Fruit fly (Drosophila melanogaster) whole organism, embryonic: ENCODE measurements around the gene Cpr62Ba.

Experiments used
- Bteb2 ChIP-seq: fragments of 200-800 bp; sonication (Bioruptor generic); optimal IDR thresholded peaks from 2 replicates; lab custom pipeline; 2016; ENCODE audit warnings: missing biosample characterization, missing genetic modification characterization
- CG10147 ChIP-seq: fragments of 200-800 bp; sonication (Bioruptor generic); optimal IDR thresholded peaks from 2 replicates; lab custom pipeline; 2019; ENCODE audit warnings: missing biosample characterization, mild to moderate bottlenecking, missing genetic modification characterization, moderate library complexity
- CG11560 ChIP-seq: fragments of 200-800 bp; sonication (Bioruptor generic); IDR thresholded peaks from 3 replicates; pipeline ENCODE4 v1.3.6; 2022; ENCODE audit warnings: missing biosample characterization, missing genetic modification characterization
- CG12659 ChIP-seq: fragments of 200-800 bp; sonication (Bioruptor generic); optimal IDR thresholded peaks from 3 replicates; lab custom pipeline; 2017; ENCODE audit warnings: mild to moderate bottlenecking, missing biosample characterization, missing genetic modification reagents, missing genetic modification characterization
- CG13424 ChIP-seq: fragments of 200-800 bp; sonication (Bioruptor generic); optimal IDR thresholded peaks from 2 replicates; lab custom pipeline; 2019; ENCODE audit warnings: missing biosample characterization, mild to moderate bottlenecking, missing genetic modification characterization, moderate library complexity
- CG13894 ChIP-seq: fragments of 200-800 bp; sonication (Bioruptor generic); optimal IDR thresholded peaks from 3 replicates; lab custom pipeline; 2018; ENCODE audit warnings: missing biosample characterization, mild to moderate bottlenecking, missing genetic modification characterization, moderate library complexity
- CG14441 ChIP-seq: fragments of 200-800 bp; sonication (Bioruptor generic); IDR thresholded peaks from 2 replicates; pipeline ENCODE4 v1.3.6; 2022; ENCODE audit warnings: missing biosample characterization, missing genetic modification characterization
- CG1603 ChIP-seq: fragments of 200-800 bp; sonication (Bioruptor generic); optimal IDR thresholded peaks from 2 replicates; lab custom pipeline; 2019; ENCODE audit warnings: missing biosample characterization, mild to moderate bottlenecking, missing genetic modification characterization, moderate library complexity
- CG17186 ChIP-seq: fragments of 200-800 bp; sonication (Bioruptor generic); optimal IDR thresholded peaks from 3 replicates; lab custom pipeline; 2017; ENCODE audit warnings: missing biosample characterization, missing genetic modification reagents, missing genetic modification characterization
- CG17568 ChIP-seq: fragments of 200-800 bp; sonication (Bioruptor generic); optimal IDR thresholded peaks from 2 replicates; lab custom pipeline; 2018; ENCODE audit warnings: missing biosample characterization, mild to moderate bottlenecking, missing genetic modification characterization, moderate library complexity
- CG17829 ChIP-seq: fragments of 200-800 bp; optimal IDR thresholded peaks from 2 replicates; lab custom pipeline; 2019; ENCODE audit warnings: missing biosample characterization, mild to moderate bottlenecking, missing genetic modification characterization, moderate library complexity
- CG18262 ChIP-seq: fragments of 200-800 bp; optimal IDR thresholded peaks from 3 replicates; lab custom pipeline; 2019; ENCODE audit warnings: missing biosample characterization, mild to moderate bottlenecking, missing genetic modification characterization, moderate library complexity
- CG2199 ChIP-seq: fragments of 200-800 bp; sonication (Bioruptor generic); IDR thresholded peaks from 3 replicates; pipeline ENCODE4 v1.3.6; 2022; ENCODE audit warnings: missing biosample characterization, missing genetic modification characterization
- CG31365 ChIP-seq: fragments of 200-800 bp; sonication (Bioruptor generic); optimal IDR thresholded peaks from 2 replicates; lab custom pipeline; 2018; ENCODE audit warnings: missing biosample characterization, mild to moderate bottlenecking, missing genetic modification characterization
- CG33557 ChIP-seq: fragments of 200-800 bp; sonication (Bioruptor generic); optimal IDR thresholded peaks from 2 replicates; lab custom pipeline; 2019; ENCODE audit warnings: missing biosample characterization, mild to moderate bottlenecking, missing genetic modification characterization, moderate library complexity
- CG34224 ChIP-seq: fragments of 200-800 bp; sonication (Bioruptor generic); IDR thresholded peaks from 3 replicates; pipeline ENCODE4 v1.3.6; 2022; ENCODE audit warnings: missing biosample characterization, missing genetic modification characterization; ENCODE audit not compliant: partially characterized antibody
- CG34376 ChIP-seq: fragments of 200-800 bp; sonication (Bioruptor generic); optimal IDR thresholded peaks from 2 replicates; lab custom pipeline; 2018; ENCODE audit warnings: missing biosample characterization, mild to moderate bottlenecking, missing genetic modification characterization
- CG3838 ChIP-seq: fragments of 200-800 bp; sonication (Bioruptor generic); optimal IDR thresholded peaks from 3 replicates; lab custom pipeline; 2016; ENCODE audit warnings: missing biosample characterization, missing genetic modification characterization
- CG3847 ChIP-seq: fragments of 200-800 bp; sonication (Bioruptor generic); IDR thresholded peaks from 2 replicates; pipeline ENCODE4 v1.3.6; 2022; ENCODE audit warnings: missing biosample characterization, missing genetic modification characterization
- CG3995 ChIP-seq: fragments of 200-800 bp; sonication (Bioruptor generic); optimal IDR thresholded peaks from 3 replicates; lab custom pipeline; 2016; ENCODE audit warnings: missing biosample characterization, missing genetic modification characterization
- CG4617 ChIP-seq: fragments of 200-800 bp; sonication (Bioruptor generic); optimal IDR thresholded peaks from 3 replicates; lab custom pipeline; 2016; ENCODE audit warnings: missing biosample characterization, missing genetic modification characterization, borderline replicate concordance
- CG5245 ChIP-seq: fragments of 200-800 bp; sonication (Bioruptor generic); optimal IDR thresholded peaks from 3 replicates; lab custom pipeline; 2016; ENCODE audit warnings: missing biosample characterization, missing genetic modification characterization
- CG8281 ChIP-seq: fragments of 200-800 bp; sonication (Bioruptor generic); optimal IDR thresholded peaks from 2 replicates; lab custom pipeline; 2018; ENCODE audit warnings: missing biosample characterization, mild to moderate bottlenecking, missing genetic modification characterization, moderate library complexity
- CHES-1-like ChIP-seq: fragments of 200-800 bp; sonication (Bioruptor generic); optimal IDR thresholded peaks from 2 replicates; lab custom pipeline; 2016; ENCODE audit warnings: missing biosample characterization, missing genetic modification characterization
- Camta ChIP-seq: fragments of 200-800 bp; sonication (Bioruptor generic); optimal IDR thresholded peaks from 2 replicates; lab custom pipeline; 2016; ENCODE audit warnings: missing biosample characterization, missing genetic modification characterization
- E2f2 ChIP-seq: fragments of 200-800 bp; sonication (Bioruptor generic); IDR thresholded peaks from 2 replicates; pipeline ENCODE4 v1.3.6; 2022; ENCODE audit warnings: missing biosample characterization, missing genetic modification characterization
- Fer1 ChIP-seq: fragments of 200-800 bp; sonication (Bioruptor generic); optimal IDR thresholded peaks from 2 replicates; lab custom pipeline; 2017; ENCODE audit warnings: missing biosample characterization, mild to moderate bottlenecking, missing genetic modification characterization
- HmgD ChIP-seq: fragments of 200-800 bp; sonication (Bioruptor generic); optimal IDR thresholded peaks from 3 replicates; lab custom pipeline; 2016; ENCODE audit warnings: missing biosample characterization, missing genetic modification characterization
- Myb ChIP-seq: fragments of 200-800 bp; sonication (Bioruptor generic); optimal IDR thresholded peaks from 2 replicates; lab custom pipeline; 2016; ENCODE audit warnings: missing biosample characterization, missing genetic modification characterization
- NC2α ChIP-seq: fragments of 200-800 bp; sonication (Bioruptor generic); optimal IDR thresholded peaks from 2 replicates; lab custom pipeline; 2016; ENCODE audit warnings: missing biosample characterization, missing genetic modification characterization
- Rfx ChIP-seq: fragments of 200-800 bp; sonication (Bioruptor generic); IDR thresholded peaks from 2 replicates; pipeline ENCODE4 v1.3.6; 2022; ENCODE audit warnings: missing biosample characterization, missing genetic modification characterization
- Sry-δ ChIP-seq: fragments of 200-800 bp; sonication (Bioruptor generic); optimal IDR thresholded peaks from 2 replicates; lab custom pipeline; 2016; ENCODE audit warnings: missing biosample characterization, missing genetic modification characterization
- Stat92E ChIP-seq, 3 experiments: fragments of >200 bp in 2 of 3; fragments of 200-800 bp in 1 of 3; sonication (Bioruptor generic) in 1 of 3; optimal IDR thresholded peaks; 2 replicates each; lab custom pipeline; 2017 to 2019; ENCODE audit warnings: missing biosample characterization in 3 of 3, missing genetic modification characterization in 3 of 3, mild to moderate bottlenecking in 1 of 3, moderate library complexity in 1 of 3
- Xrp1 ChIP-seq: fragments of 200-800 bp; sonication (Bioruptor generic); IDR thresholded peaks from 2 replicates; pipeline ENCODE4 v1.3.6; 2022; ENCODE audit warnings: missing biosample characterization, missing genetic modification characterization
- chm ChIP-seq: fragments of 200-800 bp; sonication (Bioruptor generic); IDR thresholded peaks from 2 replicates; pipeline ENCODE4 v1.3.6; 2022; ENCODE audit warnings: missing biosample characterization, missing genetic modification characterization
- dan ChIP-seq: fragments of 200-800 bp; sonication (Bioruptor generic); IDR thresholded peaks from 2 replicates; pipeline ENCODE4 v1.3.6; 2022; ENCODE audit warnings: missing biosample characterization, missing genetic modification characterization
- grau ChIP-seq: fragments of 200-800 bp; optimal IDR thresholded peaks from 3 replicates; lab custom pipeline; 2019; ENCODE audit warnings: missing biosample characterization, mild to moderate bottlenecking, missing genetic modification characterization, moderate library complexity
- kni ChIP-seq: fragments of 200-800 bp; sonication (Bioruptor generic); optimal IDR thresholded peaks from 3 replicates; lab custom pipeline; 2017; ENCODE audit warnings: mild to moderate bottlenecking, missing biosample characterization, missing genetic modification reagents, missing genetic modification characterization
- luna ChIP-seq: fragments of 200-800 bp; sonication (Bioruptor generic); optimal IDR thresholded peaks from 2 replicates; lab custom pipeline; 2016; ENCODE audit warnings: missing biosample characterization, missing genetic modification characterization
- mld ChIP-seq: fragments of 200-800 bp; sonication (Bioruptor generic); IDR thresholded peaks from 3 replicates; pipeline ENCODE4 v1.3.6; 2022; ENCODE audit warnings: missing biosample characterization, missing genetic modification characterization; ENCODE audit not compliant: partially characterized antibody
- nmo ChIP-seq: fragments of 200-800 bp; sonication (Bioruptor generic); optimal IDR thresholded peaks from 2 replicates; lab custom pipeline; 2018; ENCODE audit warnings: missing biosample characterization, mild to moderate bottlenecking, missing genetic modification characterization, moderate library complexity
- pfk ChIP-seq: fragments of 200-800 bp; sonication (Bioruptor generic); optimal IDR thresholded peaks from 2 replicates; lab custom pipeline; 2018; ENCODE audit warnings: missing biosample characterization, mild to moderate bottlenecking, missing genetic modification characterization, moderate library complexity
- pros ChIP-seq: fragments of 200-800 bp; sonication (Bioruptor generic); optimal IDR thresholded peaks from 3 replicates; lab custom pipeline; 2019; ENCODE audit warnings: missing biosample characterization, mild to moderate bottlenecking, missing genetic modification characterization, moderate library complexity
- repo ChIP-seq: fragments of 200-800 bp; sonication (Bioruptor generic); optimal IDR thresholded peaks from 2 replicates; lab custom pipeline; 2016; ENCODE audit warnings: missing biosample characterization, missing genetic modification characterization
- seq ChIP-seq: fragments of 200-800 bp; sonication (Bioruptor generic); IDR thresholded peaks from 2 replicates; pipeline ENCODE4 v1.3.6; 2022; ENCODE audit warnings: missing biosample characterization, missing genetic modification characterization
- stwl ChIP-seq: fragments of 200-800 bp; sonication (Bioruptor generic); optimal IDR thresholded peaks from 3 replicates; lab custom pipeline; 2018; ENCODE audit warnings: missing biosample characterization, mild to moderate bottlenecking, missing genetic modification characterization, moderate library complexity
- sug ChIP-seq: fragments of 200-800 bp; optimal IDR thresholded peaks from 2 replicates; lab custom pipeline; 2019; ENCODE audit warnings: missing biosample characterization, mild to moderate bottlenecking, missing genetic modification characterization, moderate library complexity
- trem ChIP-seq: fragments of 200-800 bp; optimal IDR thresholded peaks from 3 replicates; lab custom pipeline; 2019; ENCODE audit warnings: missing biosample characterization, mild to moderate bottlenecking, missing genetic modification characterization, moderate library complexity

Gene Cpr62Ba

DNA sequence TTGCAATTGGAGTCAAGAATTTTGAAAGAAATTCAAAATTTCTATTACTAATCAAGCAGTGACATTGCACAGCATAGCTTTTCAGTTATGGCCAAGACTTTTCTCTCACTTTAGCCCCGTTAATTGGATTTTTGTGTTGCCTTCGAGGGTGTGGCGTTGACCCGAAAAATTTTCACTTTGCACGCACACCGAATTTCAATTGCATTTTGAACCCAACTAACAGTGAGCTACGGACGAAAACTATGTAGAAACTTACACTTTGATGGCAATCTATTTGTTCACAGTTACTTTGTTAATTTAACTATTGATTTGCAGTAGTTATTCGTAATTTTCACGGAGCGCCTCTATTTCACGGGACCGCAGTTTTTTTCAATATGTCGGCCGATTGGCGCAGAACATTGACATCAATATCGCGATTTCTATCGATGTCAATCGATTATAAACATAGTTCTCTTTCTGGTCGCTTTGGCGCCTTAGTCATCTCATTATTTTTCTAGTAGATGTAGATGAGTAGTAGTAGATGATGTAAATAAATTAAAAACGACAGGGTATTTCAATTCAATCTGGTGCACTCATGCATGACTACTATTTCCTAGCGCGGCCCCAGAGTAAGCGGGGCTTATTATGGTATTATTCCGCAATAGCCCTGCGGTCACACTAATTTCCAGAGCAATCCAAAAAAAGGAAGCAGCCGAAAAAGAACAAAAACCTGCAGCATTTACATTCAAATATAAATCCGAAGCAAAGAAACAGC lies 36.5 kb downstream of the Cpr62Ba start, which contains the start of the genes alpha-Spec, dlt and Cdc37 (continued):
- TF ChIP-seq HmgD (peak; percentile 38), CG34224 (peak; percentile 73; the same call in 2 of the 3 replicates), pros (GFP tag; lab: Kevin White, UChicago) (peak; percentile 15), CG31365 (peak; percentile 9), CG13424 (tag; lab: Kevin White, UChicago) (peak; percentile 12), seq (peak; percentile 51; the same call in 1 of the 2 replicates), NC2α (GFP tag; lab: Kevin White, UChicago) (peak; percentile 8), CG8281 (tag; lab: Kevin White, UChicago) (peak; percentile 97), CG13894 (tag; lab: Kevin White, UChicago) (no peak), CG12659 (peak; percentile 72), stwl (tag; lab: Kevin White, UChicago) (peak; percentile 1), dan (GFP tag; lab: Robert Waterston, UW) (no peak), CG3838 (GFP tag; lab: Kevin White, UChicago) (no peak), CG17829 (tag; lab: Kevin White, UChicago) (peak; percentile 70), Fer1 (GFP tag; lab: Kevin White, UChicago) (peak; percentile 9), CG17186 (peak; percentile 77), Xrp1 (GFP tag; lab: Robert Waterston, UW) (0 out of 2 replicates have a peak, but pooled peaks have one; percentile 9), sug (tag; lab: Kevin White, UChicago) (peak; percentile 38), Myb (GFP tag; lab: Kevin White, UChicago) (peak; percentile 45), Camta (GFP tag; lab: Kevin White, UChicago) (peak; percentile 6), CG14441 (GFP tag; lab: Robert Waterston, UW) (no peak), luna (GFP tag; lab: Kevin White, UChicago) (no peak), CG3995 (GFP tag; lab: Kevin White, UChicago) (peak; percentile 52), repo (GFP tag; lab: Kevin White, UChicago) (no peak), E2f2 (GFP tag; lab: Robert Waterston, UW) (peak; percentile 57; the same call in 1 of the 2 replicates), CG5245 (GFP tag; lab: Kevin White, UChicago) (peak; percentile 11), CG1603 (tag; lab: Kevin White, UChicago) (peak; percentile 47), CG3847 (0 out of 2 replicates have a peak, but pooled peaks have one; percentile 10), CG10147 (peak; percentile 27), Bteb2 (GFP tag; lab: Kevin White, UChicago) (peak; percentile 6), CG2199 (GFP tag; lab: Robert Waterston, UW) (no peak), CG33557 (peak; percentile 29), mld (peak; percentile 62; the same call in 1 of the 3 replicates), CG34376 (GFP tag; lab: Kevin White, UChicago) (peak; percentile 31), CG18262 (tag; lab: Kevin White, UChicago) (peak; percentile 43), Stat92E (GFP tag; optimal IDR thresholded peaks at IDR 0.05; lab: Kevin White, UChicago) (peak in 1 of 3 experiments; percentile 21), CHES-1-like (GFP tag; lab: Kevin White, UChicago) (peak; percentile 17), nmo (peak; percentile 54), CG4617 (GFP tag; lab: Kevin White, UChicago) (peak; percentile 78), CG17568 (GFP tag; lab: Kevin White, UChicago) (no peak), kni (GFP tag; lab: Kevin White, UChicago) (peak; percentile 40), Rfx (peak; percentile 51), grau (peak; percentile 48), Sry-δ (GFP tag; lab: Kevin White, UChicago) (peak; percentile 80), trem (peak; percentile 92), chm (peak; percentile 57; the same call in 1 of the 2 replicates), CG11560 (peak; percentile 90), pfk (GFP tag; lab: Kevin White, UChicago) (no peak)
